Worm (Caenorhabditis elegans) whole organism, late embryonic: Measurements from ENCODE around the gene F40G9.8.

ENCODE experiments used
- K02D7.2 ChIP-seq: sonication (generic microtip); optimal IDR thresholded peaks from 2 replicates; lab custom pipeline; 2017; ENCODE audit warnings: mild to moderate bottlenecking, missing genetic modification characterization, missing compliant biosample characterization
- T23F11.4 ChIP-seq: fragments of 200-800 bp; sonication (Bioruptor generic); optimal IDR thresholded peaks from 2 replicates; lab custom pipeline; 2018; ENCODE audit warnings: mild to moderate bottlenecking, missing genetic modification characterization, missing compliant biosample characterization
- Y22D7AL.16 ChIP-seq: sonication (generic microtip); optimal IDR thresholded peaks from 2 replicates; lab custom pipeline; 2016; ENCODE audit warnings: missing genetic modification characterization, missing compliant biosample characterization
- ahr-1 ChIP-seq: sonication (generic microtip); optimal IDR thresholded peaks from 2 replicates; lab custom pipeline; 2016; ENCODE audit warnings: missing genetic modification characterization, missing compliant biosample characterization
- ceh-14 ChIP-seq: sonication (generic microtip); optimal IDR thresholded peaks from 2 replicates; lab custom pipeline; 2016; ENCODE audit warnings: missing genotype, missing genetic modification characterization, missing compliant biosample characterization
- ceh-18 ChIP-seq: sonication (generic microtip); optimal IDR thresholded peaks from 2 replicates; lab custom pipeline; 2016; ENCODE audit warnings: missing genetic modification characterization, missing compliant biosample characterization
- ceh-19 ChIP-seq: fragments of 200-800 bp; sonication (Bioruptor generic); optimal IDR thresholded peaks from 2 replicates; lab custom pipeline; 2018; ENCODE audit warnings: mild to moderate bottlenecking, missing genetic modification characterization, missing compliant biosample characterization
- ceh-2 ChIP-seq: sonication (generic microtip); optimal IDR thresholded peaks from 2 replicates; lab custom pipeline; 2016; ENCODE audit warnings: missing genotype, missing genetic modification characterization, missing compliant biosample characterization
- ceh-22 ChIP-seq: sonication (generic microtip); optimal IDR thresholded peaks from 2 replicates; lab custom pipeline; 2017; ENCODE audit warnings: missing biosample characterization, missing genetic modification characterization
- ceh-31 ChIP-seq: sonication (generic microtip); optimal IDR thresholded peaks from 2 replicates; lab custom pipeline; 2016; ENCODE audit warnings: missing genetic modification characterization, missing compliant biosample characterization
- ceh-45 ChIP-seq: fragments of 200-800 bp; sonication (Bioruptor generic); IDR thresholded peaks from 2 replicates; pipeline ENCODE4 v1.3.6; 2022; ENCODE audit warnings: missing genetic modification reagents, missing genetic modification characterization, missing compliant biosample characterization
- ceh-9 ChIP-seq: sonication (generic microtip); optimal IDR thresholded peaks from 2 replicates; lab custom pipeline; 2016; ENCODE audit warnings: mild to moderate bottlenecking, missing genetic modification characterization, inconsistent platforms, missing compliant biosample characterization
- dmd-4 ChIP-seq: sonication (generic microtip); optimal IDR thresholded peaks from 2 replicates; lab custom pipeline; 2016; ENCODE audit warnings: borderline replicate concordance, missing genetic modification characterization, missing compliant biosample characterization
- elt-2 ChIP-seq: sonication (generic microtip); optimal IDR thresholded peaks from 2 replicates; lab custom pipeline; 2016; ENCODE audit warnings: missing genetic modification reagents, missing genetic modification characterization, missing compliant biosample characterization
- elt-4 ChIP-seq: sonication (generic microtip); optimal IDR thresholded peaks from 2 replicates; lab custom pipeline; 2016; ENCODE audit warnings: missing genetic modification characterization, missing compliant biosample characterization
- eyg-1 ChIP-seq: sonication (generic microtip); optimal IDR thresholded peaks from 2 replicates; lab custom pipeline; 2016; ENCODE audit warnings: missing genotype, missing genetic modification characterization, missing compliant biosample characterization
- fax-1 ChIP-seq: sonication (generic microtip); optimal IDR thresholded peaks from 2 replicates; lab custom pipeline; 2016; ENCODE audit warnings: missing genotype, missing genetic modification characterization, missing compliant biosample characterization
- fkh-6 ChIP-seq: sonication (generic microtip); optimal IDR thresholded peaks from 2 replicates; lab custom pipeline; 2016; ENCODE audit warnings: missing genetic modification characterization, missing compliant biosample characterization
- gmeb-2 ChIP-seq: sonication (generic microtip); optimal IDR thresholded peaks from 2 replicates; lab custom pipeline; 2016; ENCODE audit warnings: missing genetic modification characterization, inconsistent platforms, missing compliant biosample characterization
- hlh-13 ChIP-seq: fragments of 200-800 bp; sonication (Bioruptor generic); optimal IDR thresholded peaks from 2 replicates; lab custom pipeline; 2018; ENCODE audit warnings: mild to moderate bottlenecking, missing genetic modification characterization, missing compliant biosample characterization
- hlh-15 ChIP-seq: sonication (generic microtip); optimal IDR thresholded peaks from 2 replicates; lab custom pipeline; 2016; ENCODE audit warnings: missing genetic modification characterization, missing compliant biosample characterization
- hlh-6 ChIP-seq: sonication (generic microtip); optimal IDR thresholded peaks from 2 replicates; lab custom pipeline; 2016; ENCODE audit warnings: missing genotype, missing genetic modification characterization, missing compliant biosample characterization
- mec-3 ChIP-seq: sonication (generic microtip); optimal IDR thresholded peaks from 2 replicates; lab custom pipeline; 2016; ENCODE audit warnings: borderline replicate concordance, missing genetic modification characterization, missing compliant biosample characterization
- nfya-1 ChIP-seq: sonication (generic microtip); optimal IDR thresholded peaks from 2 replicates; lab custom pipeline; 2017; ENCODE audit warnings: missing genetic modification characterization, mild to moderate bottlenecking, missing compliant biosample characterization, antibody characterized with exemption, moderate library complexity
- nhr-11 ChIP-seq: fragments of 150-350 bp; optimal IDR thresholded peaks from 2 replicates; lab custom pipeline; 2014; ENCODE audit warnings: missing biosample characterization, missing genetic modification characterization
- npax-4 ChIP-seq: sonication (generic microtip); optimal IDR thresholded peaks from 2 replicates; lab custom pipeline; 2016; ENCODE audit warnings: missing genetic modification characterization, missing compliant biosample characterization
- odd-2 ChIP-seq: sonication (generic microtip); optimal IDR thresholded peaks from 2 replicates; lab custom pipeline; 2017; ENCODE audit warnings: antibody characterized with exemption, mild to moderate bottlenecking, missing genetic modification characterization, missing compliant biosample characterization
- pag-3 ChIP-seq: sonication (generic microtip); optimal IDR thresholded peaks from 2 replicates; lab custom pipeline; 2016; ENCODE audit warnings: missing compliant biosample characterization, missing genetic modification characterization, borderline replicate concordance
- pat-9 ChIP-seq: fragments of 200-800 bp; sonication (Bioruptor generic); optimal IDR thresholded peaks from 2 replicates; lab custom pipeline; 2018; ENCODE audit warnings: mild to moderate bottlenecking, missing genetic modification characterization, moderate library complexity, missing compliant biosample characterization
- rnt-1 ChIP-seq: sonication (generic microtip); optimal IDR thresholded peaks from 2 replicates; lab custom pipeline; 2016; ENCODE audit warnings: missing genetic modification characterization, missing compliant biosample characterization
- sox-4 ChIP-seq: sonication (generic microtip); optimal IDR thresholded peaks from 2 replicates; lab custom pipeline; 2017; ENCODE audit warnings: mild to moderate bottlenecking, missing genetic modification characterization, inconsistent platforms, missing compliant biosample characterization
- tbx-2 ChIP-seq: sonication (generic microtip); optimal IDR thresholded peaks from 2 replicates; lab custom pipeline; 2016; ENCODE audit warnings: missing genetic modification characterization, missing compliant biosample characterization
- tbx-7 ChIP-seq: sonication (generic microtip); optimal IDR thresholded peaks from 2 replicates; lab custom pipeline; 2016; ENCODE audit warnings: missing genotype, missing genetic modification characterization, missing compliant biosample characterization
- ttx-3 ChIP-seq: sonication (generic microtip); optimal IDR thresholded peaks from 2 replicates; lab custom pipeline; 2016; ENCODE audit warnings: missing genetic modification reagents, missing genetic modification characterization, missing compliant biosample characterization
- unc-3 ChIP-seq, 2 experiments: fragments of 200-800 bp in 1 of 2; sonication (Bioruptor generic) in 1 of 2; sonication (generic microtip) in 1 of 2; conservative IDR thresholded peaks in 1 of 2; optimal IDR thresholded peaks in 1 of 2; 2 replicates each; pipeline versions ENCODE4 v1.3.6 to Lab custom; 2016 to 2022; ENCODE audit warnings: missing compliant biosample characterization in 2 of 2, missing genetic modification characterization in 2 of 2, missing genetic modification reagents in 1 of 2
- unc-55 ChIP-seq: sonication (generic microtip); optimal IDR thresholded peaks from 2 replicates; lab custom pipeline; 2017; ENCODE audit warnings: missing biosample characterization, missing genetic modification reagents, missing genetic modification characterization
- unc-86 ChIP-seq: sonication (generic microtip); optimal IDR thresholded peaks from 2 replicates; lab custom pipeline; 2016; ENCODE audit warnings: missing genetic modification characterization, missing compliant biosample characterization
- ztf-16 ChIP-seq: sonication (generic microtip); optimal IDR thresholded peaks from 2 replicates; lab custom pipeline; 2017; ENCODE audit warnings: missing genetic modification characterization, missing compliant biosample characterization

Gene F40G9.8

ce11 chrIII:143121-143520 lies 21.6 kb downstream of the F40G9.8 start, which contains the start of gene fbxb-82:
fbxb-82 (minus strand) TSS chrIII:143221.
- no peak for TF ChIP-seq ceh-31 (tag; lab: Kevin White, UChicago)
- TF ChIP-seq ceh-2 (tag; lab: Kevin White, UChicago) = no peak
- no peak for TF ChIP-seq ttx-3 (tag; lab: Kevin White, UChicago)
- no peak for TF ChIP-seq pag-3 (tag; lab: Kevin White, UChicago)
- TF ChIP-seq gmeb-2 = no peak
- no peak for TF ChIP-seq ceh-19
- no peak for TF ChIP-seq pat-9 (tag; lab: Kevin White, UChicago)
- no peak for TF ChIP-seq unc-3 (GFP tag; conservative IDR thresholded peaks at IDR 0.05; lab: Robert Waterston, UW)
- TF ChIP-seq unc-3 (tag; optimal IDR thresholded peaks at IDR 0.05; lab: Kevin White, UChicago) = no peak

ce11 chrIII:140904-141303 lies 23.8 kb downstream of the F40G9.8 start, which contains the start of gene fbxb-81:
fbxb-81 (minus strand) TSS chrIII:141217.
- TF ChIP-seq dmd-4 (tag; lab: Kevin White, UChicago) (no peak), odd-2 (tag; lab: Kevin White, UChicago) (no peak), ahr-1 (no peak), unc-86 (tag; lab: Kevin White, UChicago) (no peak), ceh-14 (tag; lab: Kevin White, UChicago) (no peak), ceh-45 (GFP tag; lab: Robert Waterston, UW) (no peak), pat-9 (tag; lab: Kevin White, UChicago) (no peak), nfya-1 (tag; lab: Kevin White, UChicago) (no peak), nhr-11 (tag; lab: Kevin White, UChicago) (no peak), ceh-19 (no peak), npax-4 (tag; lab: Kevin White, UChicago) (no peak), ztf-16 (tag; lab: Kevin White, UChicago) (no peak), elt-4 (tag; lab: Kevin White, UChicago) (no peak), ceh-9 (tag; lab: Kevin White, UChicago) (no peak), rnt-1 (no peak)

ce11 chrIII:134194-134593 lies 30.5 kb downstream of the F40G9.8 start, which contains the start of gene pals-25:
pals-25 (plus strand) TSS chrIII:134494.
- no peak for TF ChIP-seq ceh-22
- no peak for TF ChIP-seq unc-86 (tag; lab: Kevin White, UChicago)
- no peak for TF ChIP-seq mec-3 (tag; lab: Kevin White, UChicago)
- TF ChIP-seq tbx-2 = no peak
- TF ChIP-seq ceh-2 (tag; lab: Kevin White, UChicago) = no peak
- no peak for TF ChIP-seq ztf-16 (tag; lab: Kevin White, UChicago)
- no peak for TF ChIP-seq elt-2 (tag; lab: Kevin White, UChicago)
- TF ChIP-seq hlh-15 (tag; lab: Kevin White, UChicago) = no peak
- TF ChIP-seq ceh-18 (tag; lab: Kevin White, UChicago) = no peak
- TF ChIP-seq eyg-1 (tag; lab: Kevin White, UChicago) = no peak
- no peak for TF ChIP-seq rnt-1
- no peak for TF ChIP-seq K02D7.2 (tag; lab: Kevin White, UChicago)
- no peak for TF ChIP-seq T23F11.4 (GFP tag; lab: Kevin White, UChicago)
- no peak for TF ChIP-seq hlh-13
- TF ChIP-seq, all 69 proteins: peak for 0

ce11 chrIII:132118-132517 lies 32.6 kb downstream of the F40G9.8 start, which contains the start of gene pals-22:
pals-22 (plus strand) TSS chrIII:132418.
- no peak for TF ChIP-seq fax-1 (tag; lab: Kevin White, UChicago)
- no peak for TF ChIP-seq hlh-13
- no peak for TF ChIP-seq unc-55 (GFP tag; lab: Kevin White, UChicago)
- no peak for TF ChIP-seq tbx-7 (tag; lab: Kevin White, UChicago)
- TF ChIP-seq Y22D7AL.16 (tag; lab: Kevin White, UChicago) = no peak
- TF ChIP-seq sox-4 (tag; lab: Kevin White, UChicago) = no peak
- TF ChIP-seq fkh-6 = no peak
- TF ChIP-seq hlh-6 (tag; lab: Kevin White, UChicago) = no peak
